Worm (Caenorhabditis elegans) whole organism, midembryonic: ENCODE results near the gene C32B5.13.

ENCODE experiments used
- cog-1 ChIP-seq: sonication (generic microtip); optimal IDR thresholded peaks from 2 replicates; lab custom pipeline; 2016; ENCODE audit warnings: missing genetic modification characterization, missing compliant biosample characterization
- flt-1 ChIP-seq: fragments of 200-800 bp; sonication (Bioruptor generic); IDR thresholded peaks from 2 replicates; pipeline ENCODE4 v1.3.6; 2022; ENCODE audit warnings: missing genetic modification characterization, missing compliant biosample characterization
- tab-1 ChIP-seq: fragments of 200-800 bp; sonication (Bioruptor generic); IDR thresholded peaks from 2 replicates; pipeline ENCODE4 v1.3.6; 2022; ENCODE audit warnings: missing genetic modification characterization, missing compliant biosample characterization

DNA sequence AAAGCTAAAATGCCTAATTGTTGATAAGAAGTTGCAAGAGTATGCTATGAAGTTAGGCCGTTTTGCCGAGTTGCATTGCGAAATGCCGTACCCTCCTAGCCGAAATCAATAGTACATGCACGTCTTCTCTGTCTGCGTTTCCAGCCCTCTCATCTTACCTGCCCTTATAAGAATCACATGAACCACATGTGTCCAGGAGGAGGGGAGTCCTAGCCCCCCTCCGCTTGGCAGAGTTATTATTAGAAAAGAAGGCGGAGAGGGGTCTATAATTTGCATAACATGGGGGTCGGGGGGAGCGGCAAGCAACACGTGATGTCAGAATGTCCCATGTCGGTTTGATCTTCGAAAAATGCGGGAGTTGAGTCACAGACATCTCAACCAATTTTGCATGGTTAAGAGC, 8.8 kb downstream of the C32B5.13 start:
- peak; percentile 61; the same call in 1 of the 2 replicates for TF ChIP-seq flt-1 (GFP tag; lab: Robert Waterston, UW)
- TF ChIP-seq cog-1 (tag; lab: Kevin White, UChicago) = no peak
- TF ChIP-seq tab-1 (GFP tag; lab: Robert Waterston, UW) = no peak
